Fruit fly (Drosophila melanogaster) whole organism, wandering third instar larva: ENCODE measurements around the gene MED24.

Experiments
- Abd-B ChIP-seq: fragments of >200 bp; optimal IDR thresholded peaks from 2 replicates; lab custom pipeline; 2017; ENCODE audit warnings: missing biosample characterization, missing genetic modification characterization
- Hr78 ChIP-seq: fragments of >200 bp; optimal IDR thresholded peaks from 2 replicates; lab custom pipeline; 2017; ENCODE audit warnings: missing biosample characterization, missing genetic modification characterization
- Myc ChIP-seq: fragments of >200 bp; optimal IDR thresholded peaks from 2 replicates; lab custom pipeline; 2017
- N ChIP-seq: fragments of >200 bp; optimal IDR thresholded peaks from 2 replicates; lab custom pipeline; 2018; ENCODE audit warnings: missing biosample characterization, missing external identifiers, missing genetic modification characterization
- OdsH ChIP-seq: fragments of 200-800 bp; sonication (Bioruptor generic); optimal IDR thresholded peaks from 2 replicates; lab custom pipeline; 2016; ENCODE audit warnings: missing biosample characterization, mild to moderate bottlenecking, missing genetic modification characterization
- Rel ChIP-seq, 2 experiments: fragments of 200-800 bp; sonication (Bioruptor generic) in 1 of 2; optimal IDR thresholded peaks; 2 replicates in 1 of 2; 3 replicates in 1 of 2; lab custom pipeline; 2016 to 2019; ENCODE audit warnings: mild to moderate bottlenecking in 2 of 2, missing biosample characterization in 2 of 2, missing genetic modification characterization in 2 of 2, moderate library complexity in 1 of 2
- br ChIP-seq: fragments of 200-800 bp; sonication (Bioruptor generic); optimal IDR thresholded peaks from 2 replicates; lab custom pipeline; 2016; ENCODE audit warnings: missing biosample characterization, missing genetic modification characterization
- foxo ChIP-seq, 2 experiments: fragments of 200-800 bp; sonication (Bioruptor generic); optimal IDR thresholded peaks; 2 replicates in 1 of 2; 3 replicates in 1 of 2; lab custom pipeline; 2016 to 2017; ENCODE audit warnings: missing biosample characterization in 2 of 2, missing genetic modification characterization in 2 of 2
- jim ChIP-seq: fragments of 175-275, 200-325 bp; sonication (Bioruptor generic); optimal IDR thresholded peaks from 2 replicates; lab custom pipeline; 2016; ENCODE audit warnings: missing biosample characterization, mild to moderate bottlenecking, missing genetic modification characterization
- lola ChIP-seq: fragments of >200 bp; optimal IDR thresholded peaks from 2 replicates; lab custom pipeline; 2017; ENCODE audit warnings: missing biosample characterization, missing genetic modification characterization
- pan ChIP-seq: fragments of >200 bp; optimal IDR thresholded peaks from 2 replicates; lab custom pipeline; 2017
- rgr ChIP-seq: fragments of 200-800 bp; sonication (Bioruptor generic); optimal IDR thresholded peaks from 3 replicates; lab custom pipeline; 2016; ENCODE audit warnings: missing biosample characterization, mild to moderate bottlenecking, missing genetic modification characterization

- TF ChIP-seq jim (GFP tag; lab: Kevin White, UChicago) (no peak), rgr (GFP tag; lab: Kevin White, UChicago) (no peak), lola (GFP tag; lab: Kevin White, UChicago) (no peak), br (GFP tag; lab: Kevin White, UChicago) (no peak), Abd-B (GFP tag; lab: Kevin White, UChicago) (no peak), Hr78 (GFP tag; lab: Kevin White, UChicago) (no peak), pan (lab: Kevin White, UChicago) (no peak), N (GFP tag; lab: Kevin White, UChicago) (no peak), Rel (GFP tag; optimal IDR thresholded peaks at IDR 0.05; lab: Kevin White, UChicago) (no peak), Rel (tag; optimal IDR thresholded peaks at IDR 0.05; lab: Kevin White, UChicago) (no peak), OdsH (GFP tag; lab: Kevin White, UChicago) (no peak), foxo (GFP tag; optimal IDR thresholded peaks at IDR 0.05; lab: Kevin White, UChicago) (no peak), Myc (no peak)
Observed at dm6 chr3L:8150812-8151211, 40.3 kb upstream of the MED24 start.
